Fruit fly (Drosophila melanogaster): Measurements from ENCODE around the gene CG6656.
A peak's percentile ranks its signal among the peaks of the same experiment; 100 is the strongest.

Gene CG6656

DNA sequence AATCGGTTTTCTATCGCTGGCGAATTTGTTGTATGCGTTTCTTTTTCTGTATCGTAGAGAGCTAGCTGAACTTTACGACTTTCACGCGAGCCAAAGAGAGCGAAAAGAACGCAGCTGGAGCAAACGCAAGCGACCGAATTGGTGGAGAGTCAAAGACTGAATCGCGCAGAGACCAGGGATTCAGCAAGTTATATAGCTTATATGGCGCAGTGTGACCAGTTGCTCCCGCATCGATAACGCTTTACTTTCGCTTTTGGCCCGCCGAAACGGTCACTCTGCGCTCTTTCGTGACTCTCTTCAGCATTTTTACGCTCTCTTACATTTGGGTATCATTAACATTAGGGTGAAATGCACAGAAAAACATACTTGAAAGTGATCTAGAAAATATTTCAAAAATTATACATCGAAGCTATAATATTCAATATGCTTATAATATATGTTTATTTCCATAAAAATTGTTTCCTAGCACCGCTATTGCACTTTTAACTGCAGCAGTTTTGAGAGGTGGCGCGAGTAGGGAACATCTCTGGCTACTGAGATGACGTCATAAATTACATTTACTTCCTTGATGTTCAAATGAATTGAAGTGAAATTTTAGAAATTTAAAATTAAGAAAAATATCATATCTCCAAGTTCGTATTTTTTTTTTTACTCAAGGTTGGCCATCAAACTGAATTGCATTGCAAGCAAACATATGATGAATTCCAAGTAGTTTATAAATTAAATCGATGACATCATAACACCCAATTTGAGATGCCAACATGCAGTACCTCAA, 18.8 kb upstream of the CG6656 start, which contains the start of gene glec:
Gene glec, minus strand, starts transcription at position 169 of the 775 bp plus-strand sequence.
- TF ChIP-seq Ets98B (GFP tag; IDR thresholded peaks at IDR 0.05) (no peak; the same call in none of the 2 replicates), CG32121 (GFP tag; IDR thresholded peaks at IDR 0.05) (no peak), CG15710 (tag; optimal IDR thresholded peaks at IDR 0.05) (peak; percentile 41), Pif1B (GFP tag; optimal IDR thresholded peaks at IDR 0.05) (peak; percentile 34), EcR (GFP tag; optimal IDR thresholded peaks at IDR 0.05) (peak; percentile 58), rn (GFP tag; IDR thresholded peaks at IDR 0.05) (no peak), CG14655 (GFP tag; optimal IDR thresholded peaks at IDR 0.05) (peak; percentile 7), gl (tag; optimal IDR thresholded peaks at IDR 0.05) (peak; percentile 39), CG8159 (tag; optimal IDR thresholded peaks at IDR 0.05) (no peak), CG10348 (GFP tag; IDR thresholded peaks at IDR 0.05) (no peak), D1 (tag; optimal IDR thresholded peaks at IDR 0.05) (no peak), CG13204 (GFP tag; optimal IDR thresholded peaks at IDR 0.05) (peak; percentile 21), Pif1A (GFP tag; optimal IDR thresholded peaks at IDR 0.05) (peak; percentile 58), CG34367 (tag; optimal IDR thresholded peaks at IDR 0.05) (no peak), CG9948 (tag; optimal IDR thresholded peaks at IDR 0.05) (peak; percentile 11), CG17806 (tag; optimal IDR thresholded peaks at IDR 0.05) (peak; percentile 9), CG8301 (tag; optimal IDR thresholded peaks at IDR 0.05) (no peak), CG12605 (GFP tag; IDR thresholded peaks at IDR 0.05) (peak; percentile 70), Snoo (tag; optimal IDR thresholded peaks at IDR 0.05) (peak; percentile 35), fd96Ca (GFP tag; IDR thresholded peaks at IDR 0.05) (peak; percentile 59; the same call in 2 of the 3 replicates), CG4496 (GFP tag; IDR thresholded peaks at IDR 0.05) (peak; percentile 55)

DNA sequence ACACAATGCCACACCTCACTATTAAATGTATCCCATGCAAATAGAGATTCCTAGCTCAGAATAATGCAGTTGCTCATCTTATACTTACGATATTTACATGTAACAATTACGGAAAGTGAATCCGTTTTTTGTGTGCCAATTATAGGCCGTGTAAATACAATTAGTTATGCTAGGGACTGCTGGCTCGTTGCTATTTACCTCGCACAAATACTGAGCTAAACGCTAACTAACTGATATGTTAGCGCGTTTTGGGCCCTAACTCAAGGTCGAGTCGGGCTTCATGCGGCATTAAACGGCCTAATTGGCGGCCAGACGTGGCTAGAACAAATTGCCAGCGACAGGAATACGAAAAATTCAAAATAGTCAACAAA, 18.2 kb upstream of the CG6656 start:
- TF ChIP-seq CG14655 (GFP tag; optimal IDR thresholded peaks at IDR 0.05) (no peak), CG13204 (GFP tag; optimal IDR thresholded peaks at IDR 0.05) (no peak), fd96Ca (GFP tag; IDR thresholded peaks at IDR 0.05) (no peak), gl (tag; optimal IDR thresholded peaks at IDR 0.05) (no peak), CG9948 (tag; optimal IDR thresholded peaks at IDR 0.05) (no peak), CG12605 (GFP tag; IDR thresholded peaks at IDR 0.05) (no peak)

DNA sequence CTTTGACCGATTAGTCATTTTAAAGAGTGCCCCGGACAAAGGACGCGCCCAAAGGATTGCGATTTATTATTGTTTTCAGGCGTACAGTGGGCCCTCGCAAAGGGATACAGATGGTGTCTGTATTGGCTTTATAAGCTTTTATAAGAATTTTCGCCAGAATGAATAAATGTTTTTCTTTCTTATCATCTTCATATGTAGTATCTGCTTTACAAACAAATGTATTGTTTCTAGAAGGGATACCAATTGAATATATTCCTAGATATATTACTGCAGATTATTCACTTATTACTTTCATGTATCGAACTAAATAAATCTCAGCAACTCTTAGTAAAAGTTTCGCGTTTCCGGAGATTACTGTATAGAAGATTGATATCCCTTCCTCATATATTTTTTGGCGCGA, 17.6 kb upstream of the CG6656 start:
- peak; percentile 0 for TF ChIP-seq CG14655 (GFP tag; optimal IDR thresholded peaks at IDR 0.05)
- no peak for TF ChIP-seq Ets98B (GFP tag; IDR thresholded peaks at IDR 0.05)
- TF ChIP-seq CG13204 (GFP tag; optimal IDR thresholded peaks at IDR 0.05), result no peak
- TF ChIP-seq Snoo (tag; optimal IDR thresholded peaks at IDR 0.05), result no peak
- TF ChIP-seq CG8159 (tag; optimal IDR thresholded peaks at IDR 0.05), result peak; percentile 30
- no peak for TF ChIP-seq CG8301 (tag; optimal IDR thresholded peaks at IDR 0.05)
- TF ChIP-seq CG15710 (tag; optimal IDR thresholded peaks at IDR 0.05), result no peak

DNA sequence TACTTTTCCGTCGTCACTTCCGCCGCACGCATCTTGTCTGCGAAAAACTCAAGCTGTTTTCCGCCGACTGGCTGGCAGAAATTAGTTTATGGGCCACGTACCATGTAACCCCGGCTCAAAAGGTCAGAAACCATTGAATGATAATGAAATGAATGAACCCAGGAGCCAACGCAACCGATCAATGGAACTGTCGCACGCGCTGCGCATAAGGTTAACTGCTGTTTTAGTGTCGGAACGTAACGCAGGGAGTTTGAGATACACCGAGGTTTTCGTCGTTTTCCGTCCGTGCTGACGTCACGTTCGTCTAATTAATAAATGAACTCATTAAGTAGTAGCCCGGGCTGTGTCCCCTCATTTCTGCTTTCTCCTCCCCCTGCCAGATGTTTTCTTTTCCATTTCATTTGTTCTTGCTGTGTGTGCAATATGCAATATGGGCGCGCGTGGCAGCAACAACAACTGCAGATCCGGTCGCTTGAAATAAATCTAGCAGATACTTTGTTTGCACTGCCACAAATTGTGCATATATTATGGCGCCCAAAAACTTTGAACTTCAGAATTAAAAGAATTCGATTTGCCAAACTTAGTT, 16.7 kb upstream of the CG6656 start:
- TF ChIP-seq rn (GFP tag; IDR thresholded peaks at IDR 0.05) (no peak), gl (tag; optimal IDR thresholded peaks at IDR 0.05) (no peak), CG17806 (tag; optimal IDR thresholded peaks at IDR 0.05) (no peak), CG9948 (tag; optimal IDR thresholded peaks at IDR 0.05) (peak; percentile 8), CG34367 (tag; optimal IDR thresholded peaks at IDR 0.05) (no peak)

- TF ChIP-seq EcR (GFP tag; optimal IDR thresholded peaks at IDR 0.05), result peak; percentile 0
- TF ChIP-seq Snoo (tag; optimal IDR thresholded peaks at IDR 0.05), result peak; percentile 93
- no peak for TF ChIP-seq CG10348 (GFP tag; IDR thresholded peaks at IDR 0.05)
- TF ChIP-seq CG15710 (tag; optimal IDR thresholded peaks at IDR 0.05), result peak; percentile 84
- peak; percentile 83 for TF ChIP-seq Pif1B (GFP tag; optimal IDR thresholded peaks at IDR 0.05)
- peak; percentile 87 for TF ChIP-seq Pif1A (GFP tag; optimal IDR thresholded peaks at IDR 0.05)
- peak; percentile 80 for TF ChIP-seq CG8301 (tag; optimal IDR thresholded peaks at IDR 0.05)
- TF ChIP-seq CG32121 (GFP tag; IDR thresholded peaks at IDR 0.05), result peak; percentile 48; the same call in 1 of the 2 replicates
- 0 out of 3 replicates have a peak, but pooled peaks have one; percentile 29 for TF ChIP-seq fd96Ca (GFP tag; IDR thresholded peaks at IDR 0.05)
- peak; percentile 28 for TF ChIP-seq gl (tag; optimal IDR thresholded peaks at IDR 0.05)
- TF ChIP-seq CG9948 (tag; optimal IDR thresholded peaks at IDR 0.05), result peak; percentile 74
- peak; percentile 66 for TF ChIP-seq CG17806 (tag; optimal IDR thresholded peaks at IDR 0.05)
- TF ChIP-seq D1 (tag; optimal IDR thresholded peaks at IDR 0.05), result no peak
- TF ChIP-seq CG34367 (tag; optimal IDR thresholded peaks at IDR 0.05), result peak; percentile 70
- peak; percentile 61 for TF ChIP-seq CG13204 (GFP tag; optimal IDR thresholded peaks at IDR 0.05)
- TF ChIP-seq CG14655 (GFP tag; optimal IDR thresholded peaks at IDR 0.05), result peak; percentile 72
- 0 out of 2 replicates have a peak, but pooled peaks have one; percentile 58 for TF ChIP-seq CG12605 (GFP tag; IDR thresholded peaks at IDR 0.05)
- TF ChIP-seq Ets98B (GFP tag; IDR thresholded peaks at IDR 0.05), result peak; percentile 71
- TF ChIP-seq CG4496 (GFP tag; IDR thresholded peaks at IDR 0.05), result peak; percentile 82
- TF ChIP-seq rn (GFP tag; IDR thresholded peaks at IDR 0.05), result peak; percentile 68; the same call in 1 of the 2 replicates
- peak; percentile 85 for TF ChIP-seq CG8159 (tag; optimal IDR thresholded peaks at IDR 0.05)
Measured at dm6 chr3R:21859509-21859908, 15.6 kb upstream of the CG6656 start.
